Fruit fly (Drosophila melanogaster): ENCODE results near the gene dia.

dia gene

DNA sequence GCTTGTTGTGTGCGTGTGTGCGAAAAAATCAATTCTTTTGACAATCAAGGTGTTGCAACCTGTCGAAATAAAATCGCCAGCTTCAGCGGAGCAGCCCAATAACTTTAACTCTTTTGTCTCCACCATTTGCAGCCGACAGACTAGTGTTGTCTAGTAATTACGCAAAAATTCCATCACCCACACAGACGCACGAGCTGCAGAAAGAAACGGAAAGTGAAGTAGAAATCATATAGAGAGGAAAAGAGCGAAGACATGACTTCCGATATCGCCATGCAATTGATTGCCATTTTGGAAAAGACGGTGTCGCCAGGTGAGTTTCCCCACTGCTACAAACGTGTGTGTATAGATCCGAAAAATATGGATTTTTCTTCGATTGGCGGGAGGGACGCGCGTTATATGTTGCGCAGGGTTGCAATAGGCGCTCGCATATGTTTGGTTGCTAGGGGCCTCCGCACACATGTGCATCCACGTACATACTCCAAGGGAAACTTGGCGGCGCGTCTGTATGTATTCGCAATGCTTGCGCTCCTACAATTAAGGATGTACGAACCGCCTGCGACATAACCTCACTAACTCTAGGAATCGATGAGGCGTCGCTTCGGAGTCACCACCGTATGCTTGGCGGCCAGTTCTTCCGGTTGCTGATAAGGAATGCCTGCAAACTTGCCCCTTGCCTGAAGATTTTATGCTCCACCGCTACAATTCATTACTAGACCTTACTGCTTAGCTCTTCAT lies 22.7 kb upstream of the dia start:
- TF ChIP-seq h (optimal IDR thresholded peaks at IDR 0.05) (no peak), psq (optimal IDR thresholded peaks at IDR 0.05) (peak; percentile 28)

DNA sequence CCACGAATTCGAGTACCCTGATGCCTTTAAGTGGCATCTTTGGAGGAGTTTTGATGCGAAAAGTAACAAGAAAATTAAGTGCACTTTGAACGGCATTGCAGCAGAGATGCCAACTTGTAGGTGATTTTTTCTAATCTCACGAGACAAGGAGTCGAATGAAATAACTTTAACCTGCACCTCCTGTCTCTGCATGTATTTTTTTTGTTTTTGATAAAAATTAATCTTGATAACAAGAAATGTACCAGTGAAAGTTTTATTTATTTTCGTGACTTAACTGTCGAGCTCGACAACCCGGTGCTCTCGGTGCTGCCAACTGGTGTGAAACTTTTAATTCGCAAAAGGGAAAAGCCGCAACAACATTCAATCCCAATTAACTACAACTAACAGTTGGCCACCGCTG lies 5.8 kb upstream of the dia start, which contains the start of the genes Amacr and Ns4:
Amacr (minus strand) TSS at position 182 of the 400 bp plus-strand sequence.
Ns4 (plus strand) TSS at position 317 of the 400 bp plus-strand sequence.
- TF ChIP-seq ttk (optimal IDR thresholded peaks at IDR 0.05) (no peak), insv (optimal IDR thresholded peaks at IDR 0.05) (no peak), Myc (optimal IDR thresholded peaks at IDR 0.05) (no peak), psq (optimal IDR thresholded peaks at IDR 0.05) (no peak), h (optimal IDR thresholded peaks at IDR 0.05) (no peak), Sin3A (optimal IDR thresholded peaks at IDR 0.05) (no peak)

DNA sequence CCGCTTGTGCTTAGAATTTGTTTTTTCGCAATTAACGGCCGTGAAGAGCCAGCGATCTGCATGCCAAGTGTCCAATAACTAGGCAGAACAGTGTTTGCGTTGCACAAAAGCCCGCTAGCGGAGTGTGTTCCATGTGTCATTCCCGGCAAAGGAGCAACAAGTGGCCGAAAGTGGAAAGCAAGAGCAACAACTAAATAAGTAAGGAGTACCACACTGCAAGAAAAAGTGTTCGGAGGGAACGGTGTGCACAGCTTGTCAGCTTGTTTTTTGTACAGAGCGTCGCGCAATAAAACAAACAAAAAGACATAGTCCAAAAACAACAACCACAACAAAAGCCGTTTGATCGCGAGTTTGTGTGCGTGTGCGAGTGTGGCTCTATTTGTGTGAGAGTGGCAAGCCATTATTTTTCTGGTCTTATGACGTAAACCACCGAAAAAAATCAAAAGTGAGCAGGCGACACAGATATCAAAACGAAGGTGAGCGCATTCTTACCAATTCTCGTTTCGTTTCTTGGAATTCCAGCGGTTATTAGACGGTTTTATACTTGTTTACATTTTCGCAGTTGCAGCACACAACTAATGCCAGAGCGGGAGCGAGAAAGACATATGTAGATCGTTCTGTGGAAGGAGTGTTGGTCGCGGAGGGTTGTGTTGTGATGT lies 373 bp downstream of the dia start:
- TF ChIP-seq Myc (optimal IDR thresholded peaks at IDR 0.05) = no peak
- TF ChIP-seq psq (optimal IDR thresholded peaks at IDR 0.05) = no peak
- TF ChIP-seq h (optimal IDR thresholded peaks at IDR 0.05) = no peak
- no peak for TF ChIP-seq Sin3A (optimal IDR thresholded peaks at IDR 0.05)

DNA sequence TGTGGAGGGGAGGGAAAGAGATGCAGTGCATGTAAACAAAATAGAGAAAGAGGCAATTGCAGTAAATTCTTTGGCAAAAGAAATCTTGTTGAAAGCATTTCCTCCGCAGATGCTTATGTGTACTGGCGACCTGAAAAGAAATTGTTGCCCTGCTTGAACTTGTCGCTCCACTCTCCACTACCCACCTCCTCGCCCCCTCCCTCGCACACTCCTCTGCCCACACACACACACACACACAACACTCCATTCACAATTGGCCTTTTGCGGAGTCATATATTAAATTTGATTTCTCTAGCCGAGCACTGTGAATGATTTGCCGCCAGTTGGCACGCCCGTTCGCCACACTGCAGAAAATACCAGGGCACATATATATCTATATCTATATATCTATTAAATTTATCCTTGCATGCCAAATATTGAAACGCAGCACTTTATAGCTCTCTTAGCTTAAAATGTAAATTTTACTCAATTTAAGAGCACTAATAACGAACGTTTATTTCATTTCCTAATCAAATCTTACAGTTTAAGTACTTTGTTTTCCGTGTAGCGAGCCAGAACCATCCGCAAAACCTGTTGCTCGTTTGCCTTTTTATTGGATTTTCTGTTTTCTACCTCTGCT lies 1.0 kb downstream of the dia start:
- no peak for TF ChIP-seq Myc (optimal IDR thresholded peaks at IDR 0.05)

DNA sequence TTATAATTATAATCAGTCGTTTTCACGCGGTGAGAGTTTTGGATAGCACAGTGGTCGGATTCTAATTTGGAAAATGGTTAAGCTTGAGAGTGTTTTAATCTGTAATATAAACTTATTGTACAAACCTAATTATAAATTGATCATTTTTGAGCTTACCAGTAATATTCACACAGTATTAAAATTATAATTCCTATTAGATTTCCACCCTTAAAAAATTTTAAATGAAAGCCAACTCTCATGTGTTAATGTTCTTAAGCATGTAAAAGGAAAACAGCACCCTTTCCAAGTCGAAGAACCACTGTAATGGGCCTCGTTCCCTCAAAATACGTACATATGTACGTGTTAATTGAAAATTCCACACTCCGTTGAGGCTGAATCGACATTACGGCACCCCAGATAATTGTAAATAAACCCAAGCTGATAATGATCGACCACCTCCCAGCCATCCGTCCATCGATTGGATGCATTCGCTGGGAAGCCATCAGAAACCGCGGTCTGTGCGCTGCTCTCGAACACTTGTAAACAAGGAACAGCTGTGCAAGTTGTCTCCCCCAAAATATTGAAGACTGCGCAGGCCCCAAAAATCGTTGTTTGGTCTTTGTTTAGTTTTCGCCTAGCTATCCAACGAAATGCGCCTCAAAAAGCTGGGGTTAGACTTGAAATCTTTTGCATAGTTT lies 2.0 kb downstream of the dia start:
- TF ChIP-seq ttk (optimal IDR thresholded peaks at IDR 0.05) (no peak), Sin3A (optimal IDR thresholded peaks at IDR 0.05) (no peak), h (optimal IDR thresholded peaks at IDR 0.05) (no peak), Myc (optimal IDR thresholded peaks at IDR 0.05) (no peak), insv (optimal IDR thresholded peaks at IDR 0.05) (no peak), psq (optimal IDR thresholded peaks at IDR 0.05) (no peak)

DNA sequence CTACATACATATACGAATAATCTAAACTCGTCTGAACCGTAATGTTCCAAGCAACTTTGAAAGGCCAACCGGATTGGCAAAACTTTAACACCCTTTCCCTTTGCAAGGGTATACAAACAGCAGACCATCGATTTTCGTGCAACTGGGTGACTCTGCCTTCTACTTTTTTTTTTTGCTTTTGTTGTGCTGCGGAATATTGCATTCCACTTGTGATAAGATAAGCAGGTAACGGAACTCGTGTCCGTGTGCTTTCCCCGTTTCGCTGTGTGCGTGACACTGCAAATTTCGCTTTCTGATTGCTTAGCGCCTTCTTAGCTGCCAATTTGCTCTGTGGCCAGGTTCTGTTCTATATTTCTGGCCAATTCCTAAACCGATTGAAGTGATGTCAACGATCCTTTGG lies 3.0 kb downstream of the dia start:
- no peak for TF ChIP-seq ttk (optimal IDR thresholded peaks at IDR 0.05)

DNA sequence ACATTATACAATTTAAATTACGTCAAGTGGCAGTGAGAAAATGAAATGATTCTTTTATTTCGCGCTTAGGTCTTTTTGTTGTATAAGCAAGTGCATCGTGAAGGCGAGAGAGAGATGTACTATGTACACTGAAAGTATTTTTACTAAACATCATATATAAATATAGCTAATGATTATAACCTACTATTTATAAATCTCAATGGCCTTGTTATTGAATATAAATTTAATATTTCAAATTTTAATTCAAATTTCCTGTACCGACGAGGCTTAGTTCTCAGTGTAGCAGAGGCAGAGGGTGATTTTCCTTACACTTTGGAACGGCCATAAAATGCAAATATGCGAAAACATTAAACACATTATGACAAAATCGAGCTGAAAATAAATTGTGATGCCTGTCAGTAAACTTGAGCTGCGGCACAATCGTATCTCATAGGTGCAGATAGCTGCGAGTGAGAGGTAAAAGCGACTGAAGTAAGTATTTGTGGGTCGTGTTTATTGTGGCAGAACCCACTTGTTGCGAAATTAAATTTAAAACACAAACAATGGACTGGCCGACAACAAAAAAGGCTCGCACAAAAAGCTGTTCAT lies 4.1 kb downstream of the dia start:
- TF ChIP-seq Myc (optimal IDR thresholded peaks at IDR 0.05) = no peak
- no peak for TF ChIP-seq Sin3A (optimal IDR thresholded peaks at IDR 0.05)

DNA sequence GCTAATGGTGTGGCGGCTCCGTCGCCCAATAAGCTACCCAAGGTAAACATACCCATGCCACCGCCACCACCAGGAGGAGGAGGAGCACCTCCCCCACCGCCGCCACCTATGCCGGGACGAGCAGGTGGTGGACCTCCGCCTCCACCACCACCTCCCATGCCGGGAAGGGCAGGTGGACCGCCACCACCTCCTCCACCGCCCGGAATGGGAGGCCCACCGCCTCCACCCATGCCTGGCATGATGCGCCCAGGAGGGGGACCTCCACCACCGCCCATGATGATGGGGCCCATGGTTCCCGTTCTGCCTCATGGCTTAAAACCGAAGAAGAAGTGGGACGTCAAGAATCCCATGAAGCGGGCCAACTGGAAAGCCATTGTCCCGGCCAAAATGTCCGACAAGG lies 6.7 kb downstream of the dia start:
- no peak for TF ChIP-seq h (optimal IDR thresholded peaks at IDR 0.05)
- no peak for TF ChIP-seq psq (optimal IDR thresholded peaks at IDR 0.05)
- TF ChIP-seq ttk (optimal IDR thresholded peaks at IDR 0.05) = no peak
- TF ChIP-seq Myc (optimal IDR thresholded peaks at IDR 0.05) = no peak
- TF ChIP-seq insv (optimal IDR thresholded peaks at IDR 0.05) = no peak

DNA sequence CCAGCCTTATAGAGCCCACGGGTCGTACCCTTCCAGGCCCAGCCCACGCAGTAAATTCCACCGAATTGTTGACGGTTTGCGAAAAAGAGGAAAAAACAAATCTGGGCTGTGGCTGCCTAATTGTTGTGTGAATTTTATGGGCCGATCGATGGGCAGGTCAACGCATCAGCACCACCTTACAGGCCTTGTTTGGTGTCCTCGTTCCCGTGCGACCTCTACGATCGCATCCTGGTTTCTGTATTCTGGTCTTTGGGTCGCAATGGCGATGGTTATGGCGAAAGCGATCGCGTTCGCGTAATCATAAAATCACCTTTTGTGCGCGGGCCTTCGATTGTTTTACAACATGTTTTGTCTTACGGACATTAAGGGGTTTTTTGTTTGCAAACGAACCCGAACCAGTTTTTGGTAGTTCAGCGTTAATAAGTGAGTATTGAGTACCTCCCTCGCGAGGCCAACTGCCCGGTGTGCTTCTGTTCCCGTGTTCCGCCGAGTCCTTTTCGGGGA lies 10.7 kb downstream of the dia start:
- TF ChIP-seq h (optimal IDR thresholded peaks at IDR 0.05) (no peak), insv (optimal IDR thresholded peaks at IDR 0.05) (no peak), Sin3A (optimal IDR thresholded peaks at IDR 0.05) (no peak), ttk (optimal IDR thresholded peaks at IDR 0.05) (no peak), Myc (optimal IDR thresholded peaks at IDR 0.05) (no peak)

DNA sequence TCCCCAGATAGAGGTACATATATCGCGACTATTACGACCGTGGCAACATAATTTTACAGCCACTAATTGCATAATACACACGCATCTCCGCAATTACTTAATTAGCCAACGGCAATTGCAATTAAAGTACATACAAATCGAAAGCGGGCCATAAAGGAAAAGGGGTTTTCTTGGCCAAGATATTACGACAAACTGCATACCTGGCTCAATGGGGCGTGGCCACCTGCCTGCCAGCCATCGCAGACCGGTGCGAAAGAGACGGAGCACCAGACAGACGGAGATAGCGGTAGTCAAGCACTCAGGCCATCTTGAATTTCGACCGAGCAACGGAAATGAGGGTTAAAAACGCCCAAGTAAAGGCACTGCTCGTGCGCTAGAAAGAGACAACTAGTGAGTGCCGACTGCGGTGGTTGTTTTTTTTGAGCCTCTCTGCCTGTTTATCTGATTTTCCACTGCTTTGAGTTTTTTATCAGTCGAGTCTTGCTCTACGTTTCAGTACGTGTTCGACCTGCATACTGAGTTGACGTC lies 12.4 kb downstream of the dia start, which contains the start of gene cad:
cad (plus strand) TSS at position 490 of the 528 bp plus-strand sequence.
- TF ChIP-seq ttk (optimal IDR thresholded peaks at IDR 0.05) (no peak), Myc (optimal IDR thresholded peaks at IDR 0.05) (no peak), insv (optimal IDR thresholded peaks at IDR 0.05) (no peak), Sin3A (optimal IDR thresholded peaks at IDR 0.05) (no peak), psq (optimal IDR thresholded peaks at IDR 0.05) (no peak), h (optimal IDR thresholded peaks at IDR 0.05) (no peak)

DNA sequence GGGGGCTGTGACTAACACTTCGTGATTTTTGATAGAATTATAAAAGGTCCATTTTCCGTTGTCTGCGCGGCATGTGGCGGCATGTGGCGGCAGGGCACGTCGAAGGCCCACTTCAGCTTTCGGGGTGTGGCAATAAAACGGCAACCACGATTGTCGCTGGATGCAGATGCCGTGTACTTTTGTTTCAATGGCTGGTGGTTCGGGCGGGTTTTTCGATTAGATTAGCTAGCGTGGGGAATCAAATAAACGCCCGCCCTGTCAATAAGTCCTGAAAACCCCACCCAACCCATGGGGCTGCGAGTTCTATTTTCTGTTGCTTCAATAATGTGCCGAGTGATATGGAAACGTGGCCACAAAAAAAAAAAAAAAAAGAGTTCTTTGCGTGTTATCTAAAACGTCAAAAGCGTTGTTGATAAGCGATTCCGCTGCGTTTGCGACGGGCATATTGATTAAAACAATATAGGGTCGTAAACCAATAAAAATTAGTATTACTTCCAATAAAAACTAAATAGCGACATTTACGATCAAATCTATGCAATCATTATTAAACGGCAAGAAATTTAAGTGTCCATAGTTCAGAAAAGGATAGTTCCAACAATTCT lies 15.6 kb downstream of the dia start:
- no peak for TF ChIP-seq Myc (optimal IDR thresholded peaks at IDR 0.05)
- no peak for TF ChIP-seq h (optimal IDR thresholded peaks at IDR 0.05)
- no peak for TF ChIP-seq ttk (optimal IDR thresholded peaks at IDR 0.05)
- no peak for TF ChIP-seq insv (optimal IDR thresholded peaks at IDR 0.05)

DNA sequence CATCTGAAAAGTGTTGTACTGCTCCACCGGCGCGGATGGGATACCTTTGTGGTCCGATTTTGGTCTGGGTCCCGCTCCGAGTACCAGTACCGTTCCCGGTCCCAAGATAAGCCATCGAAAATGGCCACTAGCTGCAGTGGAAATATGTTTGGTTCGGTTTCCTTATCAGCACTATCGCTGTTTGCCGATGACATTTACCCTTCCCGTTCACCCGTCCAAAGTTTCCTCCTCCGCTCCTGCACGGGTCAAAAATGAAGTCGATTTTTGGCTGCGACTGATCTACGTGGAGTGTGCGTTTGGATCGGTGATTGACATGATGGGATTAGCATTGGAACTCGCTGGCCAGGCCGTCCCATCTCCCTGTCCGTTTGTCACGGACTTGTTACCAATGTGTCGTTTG lies 16.5 kb downstream of the dia start:
- no peak for TF ChIP-seq psq (optimal IDR thresholded peaks at IDR 0.05)
- TF ChIP-seq h (optimal IDR thresholded peaks at IDR 0.05) = no peak
- TF ChIP-seq ttk (optimal IDR thresholded peaks at IDR 0.05) = no peak
- TF ChIP-seq insv (optimal IDR thresholded peaks at IDR 0.05) = no peak
- no peak for TF ChIP-seq Myc (optimal IDR thresholded peaks at IDR 0.05)
- no peak for TF ChIP-seq Sin3A (optimal IDR thresholded peaks at IDR 0.05)

All from Kc167 (cell line).